Worm (Caenorhabditis elegans) whole organism, L1 larva: ENCODE results near the gene C04F5.8.

ENCODE experiments used
- C34B4.2 ChIP-seq: sonication (generic microtip); optimal IDR thresholded peaks from 2 replicates; lab custom pipeline; 2017; ENCODE audit warnings: mild to moderate bottlenecking, missing genetic modification characterization, missing compliant biosample characterization
- alr-1 ChIP-seq: fragments of 200-800 bp; sonication (Bioruptor generic); optimal IDR thresholded peaks from 2 replicates; lab custom pipeline; 2018; ENCODE audit warnings: borderline replicate concordance, mild to moderate bottlenecking, missing genetic modification characterization, missing compliant biosample characterization
- ceh-63 ChIP-seq: fragments of 200-800 bp; sonication (Bioruptor generic); optimal IDR thresholded peaks from 2 replicates; lab custom pipeline; 2018; ENCODE audit warnings: mild to moderate bottlenecking, missing genetic modification characterization, missing compliant biosample characterization
- ceh-82 ChIP-seq, 3 experiments: fragments of 150-350 bp in 1 of 3; sonication (generic microtip) in 2 of 3; optimal IDR thresholded peaks; 2 replicates each; lab custom pipeline; 2014 to 2017; ENCODE audit warnings: missing biosample characterization in 3 of 3, missing genetic modification characterization in 3 of 3
- ceh-88 ChIP-seq: fragments of 200-800 bp; sonication (Bioruptor generic); IDR thresholded peaks from 2 replicates; pipeline ENCODE4 v1.3.6; 2022; ENCODE audit warnings: missing genetic modification characterization, missing compliant biosample characterization
- ceh-90 ChIP-seq: sonication (generic microtip); optimal IDR thresholded peaks from 2 replicates; lab custom pipeline; 2016; ENCODE audit warnings: missing genetic modification characterization, missing compliant biosample characterization
- ces-1 ChIP-seq: fragments of 150-350 bp; optimal IDR thresholded peaks from 2 replicates; lab custom pipeline; 2014; ENCODE audit warnings: missing biosample characterization, missing genetic modification reagents, missing genetic modification characterization
- dpl-1 ChIP-seq, 3 experiments: fragments of 150-350 bp in 2 of 3; sonication (generic microtip) in 1 of 3; optimal IDR thresholded peaks; 2 replicates each; lab custom pipeline; 2014 to 2017; ENCODE audit warnings: missing biosample characterization in 3 of 3, missing genetic modification characterization in 3 of 3, missing genetic modification reagents in 3 of 3
- dsc-1 ChIP-seq: sonication (generic microtip); optimal IDR thresholded peaks from 2 replicates; lab custom pipeline; 2016; ENCODE audit warnings: mild to moderate bottlenecking, missing genetic modification characterization, missing compliant biosample characterization
- elt-2 ChIP-seq: sonication (generic microtip); optimal IDR thresholded peaks from 2 replicates; lab custom pipeline; 2016; ENCODE audit warnings: missing genetic modification characterization, mild to moderate bottlenecking, inconsistent platforms, missing compliant biosample characterization, missing genetic modification reagents
- elt-3 ChIP-seq, 6 experiments: fragments of 150-350 bp in 1 of 6; sonication (generic microtip); optimal IDR thresholded peaks; 2 replicates each; lab custom pipeline; 2017 to 2018; ENCODE audit warnings: missing biosample characterization in 6 of 6, missing genetic modification characterization in 6 of 6, inconsistent platforms in 1 of 6
- fkh-10 ChIP-seq: sonication (generic microtip); optimal IDR thresholded peaks from 2 replicates; lab custom pipeline; 2017; ENCODE audit warnings: missing biosample characterization, missing genetic modification reagents, missing genetic modification characterization
- fkh-4 ChIP-seq: sonication (generic microtip); optimal IDR thresholded peaks from 2 replicates; lab custom pipeline; 2016; ENCODE audit warnings: missing compliant biosample characterization, missing genetic modification characterization, borderline replicate concordance
- fkh-8 ChIP-seq: sonication (generic microtip); optimal IDR thresholded peaks from 2 replicates; lab custom pipeline; 2016; ENCODE audit warnings: mild to moderate bottlenecking, missing genetic modification characterization, missing compliant biosample characterization
- hlh-4 ChIP-seq: sonication (generic microtip); optimal IDR thresholded peaks from 2 replicates; lab custom pipeline; 2016; ENCODE audit warnings: mild to moderate bottlenecking, missing genetic modification characterization, missing compliant biosample characterization
- irx-1 ChIP-seq: sonication (generic microtip); optimal IDR thresholded peaks from 2 replicates; lab custom pipeline; 2016; ENCODE audit warnings: missing genetic modification characterization, missing compliant biosample characterization
- isw-1 ChIP-seq: fragments of 200-800 bp; sonication (Bioruptor generic); IDR thresholded peaks from 2 replicates; pipeline ENCODE4 v1.3.6; 2022; ENCODE audit warnings: missing genetic modification characterization, missing compliant biosample characterization
- lin-13 ChIP-seq: fragments of 150-350 bp; optimal IDR thresholded peaks from 2 replicates; lab custom pipeline; 2014; ENCODE audit warnings: missing biosample characterization, missing genetic modification reagents, missing genetic modification characterization
- mab-9 ChIP-seq: fragments of 200-800 bp; sonication (Bioruptor generic); IDR thresholded peaks from 2 replicates; pipeline ENCODE4 v1.3.6; 2022; ENCODE audit warnings: missing genetic modification reagents, missing genetic modification characterization, missing compliant biosample characterization
- mef-2 ChIP-seq: fragments of 150-350 bp; optimal IDR thresholded peaks from 2 replicates; lab custom pipeline; 2014; ENCODE audit warnings: missing biosample characterization, missing genetic modification characterization
- mep-1 ChIP-seq: fragments of 150-350 bp; optimal IDR thresholded peaks from 2 replicates; lab custom pipeline; 2014; ENCODE audit warnings: missing biosample characterization, missing genetic modification characterization
- nhr-11 ChIP-seq: fragments of 150-350 bp; optimal IDR thresholded peaks from 2 replicates; lab custom pipeline; 2014; ENCODE audit warnings: missing biosample characterization, missing genetic modification characterization
- nhr-237 ChIP-seq: fragments of 150-350 bp; optimal IDR thresholded peaks from 2 replicates; lab custom pipeline; 2014; ENCODE audit warnings: missing biosample characterization, missing genetic modification characterization
- nhr-76 ChIP-seq: sonication (generic microtip); optimal IDR thresholded peaks from 2 replicates; lab custom pipeline; 2017; ENCODE audit warnings: missing biosample characterization, missing genetic modification characterization
- nhr-85 ChIP-seq: sonication (generic microtip); peaks from one replicate; lab custom pipeline; 2016; ENCODE audit warnings: missing genetic modification characterization, inconsistent platforms, missing compliant biosample characterization
- nhr-90 ChIP-seq: sonication (generic microtip); optimal IDR thresholded peaks from 2 replicates; lab custom pipeline; 2016; ENCODE audit warnings: mild to moderate bottlenecking, missing genetic modification characterization, missing compliant biosample characterization; ENCODE audit not compliant: poor library complexity
- pax-3 ChIP-seq: fragments of 200-800 bp; sonication (Bioruptor generic); optimal IDR thresholded peaks from 2 replicates; lab custom pipeline; 2018; ENCODE audit warnings: mild to moderate bottlenecking, missing genetic modification characterization, moderate library complexity, missing compliant biosample characterization
- rnt-1 ChIP-seq: sonication (generic microtip); optimal IDR thresholded peaks from 2 replicates; lab custom pipeline; 2016; ENCODE audit warnings: mild to moderate bottlenecking, missing genetic modification characterization, moderate library complexity, missing compliant biosample characterization
- snu-23 ChIP-seq: sonication (generic microtip); optimal IDR thresholded peaks from 2 replicates; lab custom pipeline; 2016; ENCODE audit warnings: missing genetic modification characterization, missing compliant biosample characterization
- sup-37 ChIP-seq: fragments of 200-800 bp; sonication (Bioruptor generic); optimal IDR thresholded peaks from 2 replicates; lab custom pipeline; 2018; ENCODE audit warnings: mild to moderate bottlenecking, missing genetic modification characterization, missing compliant biosample characterization
- unc-130 ChIP-seq: fragments of 150-350 bp; optimal IDR thresholded peaks from 2 replicates; lab custom pipeline; 2017; ENCODE audit warnings: missing biosample characterization, missing genetic modification characterization, inconsistent platforms
- unc-62 ChIP-seq: fragments of 150-350 bp; optimal IDR thresholded peaks from 2 replicates; lab custom pipeline; 2014; ENCODE audit warnings: missing biosample characterization, missing genetic modification reagents, missing genetic modification characterization
- xbp-1 ChIP-seq: sonication (generic microtip); optimal IDR thresholded peaks from 2 replicates; lab custom pipeline; 2016; ENCODE audit warnings: missing genetic modification characterization, missing compliant biosample characterization
- ztf-11 ChIP-seq, 2 experiments: sonication (generic microtip); optimal IDR thresholded peaks; 2 replicates each; lab custom pipeline; 2016 to 2017; ENCODE audit warnings: missing genetic modification characterization in 2 of 2, missing biosample characterization in 1 of 2, missing compliant biosample characterization in 1 of 2
- ztf-4 ChIP-seq: fragments of 150-350 bp; optimal IDR thresholded peaks from 2 replicates; lab custom pipeline; 2014; ENCODE audit warnings: missing biosample characterization, missing genetic modification characterization

Gene C04F5.8

ce11 chrV:5150880-5151279 is 37.3 kb upstream of the C04F5.8 start, which contains the start of gene srh-130:
srh-130 (plus strand) TSS chrV:5151180.
- TF ChIP-seq isw-1 (GFP tag; lab: Robert Waterston, UW) = no peak
- no peak for TF ChIP-seq fkh-4 (tag; lab: Kevin White, UChicago)
- TF ChIP-seq mep-1 (tag; lab: Kevin White, UChicago) = no peak

- no peak for TF ChIP-seq mab-9
- no peak for TF ChIP-seq nhr-85 (tag; lab: Kevin White, UChicago)
- TF ChIP-seq nhr-90 (tag; lab: Kevin White, UChicago) = no peak
- no peak for TF ChIP-seq ztf-11 (tag; optimal IDR thresholded peaks at IDR 0.05; lab: Kevin White, UChicago)
- TF ChIP-seq xbp-1 = no peak
- TF ChIP-seq alr-1 (tag; lab: Kevin White, UChicago) = no peak
- TF ChIP-seq hlh-4 = no peak
- no peak for TF ChIP-seq rnt-1 (tag; lab: Kevin White, UChicago)
- no peak for TF ChIP-seq sup-37 (GFP tag; lab: Kevin White, UChicago)
- TF ChIP-seq unc-130 (tag; lab: Kevin White, UChicago) = no peak
- TF ChIP-seq lin-13 = no peak
- TF ChIP-seq nhr-11 (tag; lab: Kevin White, UChicago) = no peak
- no peak for TF ChIP-seq C34B4.2 (tag; lab: Kevin White, UChicago)
- no peak for TF ChIP-seq ceh-63
- no peak for TF ChIP-seq snu-23 (GFP tag; lab: Kevin White, UChicago)
- no peak for TF ChIP-seq ceh-88 (GFP tag; lab: Robert Waterston, UW)
- TF ChIP-seq pax-3 (tag; lab: Kevin White, UChicago) = no peak
- TF ChIP-seq, all 84 proteins: peak for 0
These were observed 32.8 kb upstream of the C04F5.8 start, which contains the start of gene F14F9.6 for ce11 chrV:5146394-5146793. F14F9.6 (minus strand) TSS chrV:5146494.

- TF ChIP-seq mab-9 = no peak
- TF ChIP-seq isw-1 (GFP tag; lab: Robert Waterston, UW) = no peak
- no peak for TF ChIP-seq nhr-237 (tag; lab: Kevin White, UChicago)
- TF ChIP-seq ceh-90 (tag; lab: Kevin White, UChicago) = no peak
- TF ChIP-seq fkh-10 = no peak
- TF ChIP-seq irx-1 (tag; lab: Kevin White, UChicago) = no peak
- no peak for TF ChIP-seq ces-1
- no peak for TF ChIP-seq dpl-1 (GFP tag; optimal IDR thresholded peaks at IDR 0.05; lab: Kevin White, UChicago)
- no peak for TF ChIP-seq nhr-76
- no peak for TF ChIP-seq rnt-1 (tag; lab: Kevin White, UChicago)
- TF ChIP-seq ceh-63 = no peak
- no peak for TF ChIP-seq elt-3 (tag; optimal IDR thresholded peaks at IDR 0.05; lab: Kevin White, UChicago)
- TF ChIP-seq elt-2 (tag; lab: Kevin White, UChicago) = no peak
- TF ChIP-seq xbp-1 = no peak
- no peak for TF ChIP-seq ztf-4 (tag; lab: Kevin White, UChicago)
- TF ChIP-seq ceh-88 (GFP tag; lab: Robert Waterston, UW) = no peak
- no peak for TF ChIP-seq nhr-90 (tag; lab: Kevin White, UChicago)
- no peak for TF ChIP-seq dsc-1 (tag; lab: Kevin White, UChicago)
- TF ChIP-seq ceh-82 (tag; optimal IDR thresholded peaks at IDR 0.05; lab: Kevin White, UChicago) = no peak
- TF ChIP-seq mef-2 = no peak
These were observed 31.0 kb upstream of the C04F5.8 start, which contains the start of gene F14F9.2 for ce11 chrV:5144541-5144940. F14F9.2 (plus strand) TSS chrV:5144841.

- TF ChIP-seq unc-62 (GFP tag; lab: Kevin White, UChicago) (no peak), fkh-8 (tag; lab: Kevin White, UChicago) (peak; percentile 26)
These were observed 30.2 kb upstream of the C04F5.8 start, which contains the start of gene srh-129 for ce11 chrV:5143785-5144184. srh-129 (minus strand) TSS chrV:5143885.
